Fruit fly (Drosophila melanogaster) whole organism, adult: ENCODE data around the gene FarO.

ENCODE experiments used
- CG12768 ChIP-seq: fragments of 200-800 bp; sonication (Bioruptor generic); optimal IDR thresholded peaks from 2 replicates; lab custom pipeline; 2017; ENCODE audit warnings: missing biosample characterization, missing genetic modification characterization, mild to moderate bottlenecking, moderate library complexity, missing genetic modification reagents
- CG7045 ChIP-seq: fragments of 200-800 bp; sonication (Bioruptor generic); optimal IDR thresholded peaks from 2 replicates; lab custom pipeline; 2017; ENCODE audit warnings: missing biosample characterization, mild to moderate bottlenecking, missing genetic modification characterization
- CG7101 ChIP-seq: fragments of 200-800 bp; sonication (Bioruptor generic); optimal IDR thresholded peaks from 2 replicates; lab custom pipeline; 2018; ENCODE audit warnings: missing biosample characterization, mild to moderate bottlenecking, missing genetic modification characterization, moderate library complexity
- Clk ChIP-seq: fragments of 200-800 bp; sonication (Bioruptor generic); optimal IDR thresholded peaks from 2 replicates; lab custom pipeline; 2017; ENCODE audit warnings: missing biosample characterization, missing genetic modification characterization
- Hr96 ChIP-seq: fragments of 200-800 bp; sonication (Bioruptor generic); optimal IDR thresholded peaks from 2 replicates; lab custom pipeline; 2016; ENCODE audit warnings: missing biosample characterization, missing genetic modification characterization
- cic ChIP-seq: fragments of 200-800 bp; sonication (Bioruptor generic); optimal IDR thresholded peaks from 2 replicates; lab custom pipeline; 2017; ENCODE audit warnings: missing biosample characterization, mild to moderate bottlenecking, missing genetic modification characterization, moderate library complexity
- cnc ChIP-seq, 2 experiments: fragments of >200 bp; optimal IDR thresholded peaks; 2 replicates each; lab custom pipeline; 2017
- kay ChIP-seq: fragments of 200-800 bp; sonication (Bioruptor generic); peaks from one replicate; lab custom pipeline; 2016; ENCODE audit warnings: missing biosample characterization, missing genetic modification characterization, borderline replicate concordance
- toe ChIP-seq: fragments of 200-800 bp; sonication (Bioruptor generic); optimal IDR thresholded peaks from 2 replicates; lab custom pipeline; 2016; ENCODE audit warnings: missing biosample characterization, missing genetic modification characterization

DNA sequence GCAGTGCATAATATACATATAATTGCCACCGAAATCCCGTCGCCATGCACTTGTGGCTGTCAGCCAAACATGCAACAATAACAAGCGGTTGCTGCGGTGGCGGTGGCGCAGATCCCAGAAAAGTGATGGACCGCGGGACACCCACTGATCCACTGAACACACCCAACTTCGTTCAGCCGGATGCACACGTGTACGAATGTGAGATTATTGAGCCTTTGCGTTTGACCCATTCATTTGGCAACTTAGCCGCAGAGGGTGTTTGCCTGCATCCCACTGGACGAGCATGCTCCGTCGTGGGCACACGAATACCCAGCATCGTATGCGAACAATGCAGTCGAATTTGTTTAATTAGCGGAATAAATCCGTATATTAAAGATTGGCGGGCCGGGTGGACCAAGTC, 38.3 kb downstream of the FarO start:
- no peak for TF ChIP-seq Hr96
- no peak for TF ChIP-seq CG7045 (GFP tag; lab: Kevin White, UChicago)
- TF ChIP-seq cic = no peak
- no peak for TF ChIP-seq Clk (GFP tag; lab: Kevin White, UChicago)
- no peak for TF ChIP-seq kay (GFP tag; lab: Kevin White, UChicago)
- TF ChIP-seq toe (GFP tag; lab: Kevin White, UChicago) = no peak
- no peak for TF ChIP-seq CG7101
- TF ChIP-seq CG12768 (GFP tag; lab: Kevin White, UChicago) = no peak
- no peak for TF ChIP-seq cnc (optimal IDR thresholded peaks at IDR 0.05; lab: Kevin White, UChicago)
